Worm (Caenorhabditis elegans) whole organism, L2 larva: ENCODE results near the gene unc-93.

Experiments used
- C34F6.9 ChIP-seq: fragments of 150-350 bp; optimal IDR thresholded peaks from 2 replicates; lab custom pipeline; 2014; ENCODE audit warnings: missing biosample characterization, missing genetic modification characterization
- F13H6.1 ChIP-seq: sonication (generic microtip); optimal IDR thresholded peaks from 2 replicates; lab custom pipeline; 2016; ENCODE audit warnings: missing genetic modification characterization, missing compliant biosample characterization
- Y55F3AM.14 ChIP-seq: fragments of 200-800 bp; sonication (Bioruptor generic); optimal IDR thresholded peaks from 2 replicates; lab custom pipeline; 2018; ENCODE audit warnings: mild to moderate bottlenecking, missing genetic modification characterization, missing compliant biosample characterization
- ZK546.5 ChIP-seq: sonication (generic microtip); optimal IDR thresholded peaks from 2 replicates; lab custom pipeline; 2017; ENCODE audit warnings: missing biosample characterization, missing genetic modification characterization
- aly-2 ChIP-seq: fragments of 150-350 bp; optimal IDR thresholded peaks from 2 replicates; lab custom pipeline; 2014; ENCODE audit warnings: missing biosample characterization, missing genetic modification characterization
- blmp-1 ChIP-seq: sonication (generic microtip); optimal IDR thresholded peaks from 2 replicates; lab custom pipeline; 2017; ENCODE audit warnings: missing genetic modification characterization, mild to moderate bottlenecking, missing compliant biosample characterization, antibody characterized with exemption, moderate library complexity; ENCODE audit not compliant: insufficient read depth
- ceh-82 ChIP-seq: fragments of 150-350 bp; optimal IDR thresholded peaks from 2 replicates; lab custom pipeline; 2014; ENCODE audit warnings: missing biosample characterization, missing genetic modification characterization
- crh-2 ChIP-seq: sonication (generic microtip); optimal IDR thresholded peaks from 2 replicates; lab custom pipeline; 2017; ENCODE audit warnings: missing biosample characterization, missing genetic modification characterization
- dmd-4 ChIP-seq: sonication (generic microtip); optimal IDR thresholded peaks from 2 replicates; lab custom pipeline; 2017; ENCODE audit warnings: missing biosample characterization, missing genetic modification characterization
- egl-27 ChIP-seq: sonication (generic microtip); optimal IDR thresholded peaks from 3 replicates; lab custom pipeline; 2017; ENCODE audit warnings: missing biosample characterization, missing genetic modification reagents, missing genetic modification characterization
- elt-1 ChIP-seq: fragments of 150-350 bp; optimal IDR thresholded peaks from 2 replicates; lab custom pipeline; 2014; ENCODE audit warnings: missing biosample characterization, missing genetic modification characterization
- fos-1 ChIP-seq: fragments of 150-350 bp; optimal IDR thresholded peaks from 2 replicates; lab custom pipeline; 2014; ENCODE audit warnings: missing biosample characterization, missing genetic modification characterization
- gmeb-1 ChIP-seq: fragments of 150-350 bp; optimal IDR thresholded peaks from 2 replicates; lab custom pipeline; 2014; ENCODE audit warnings: missing biosample characterization, missing genetic modification characterization
- lin-11 ChIP-seq: fragments of 150-350 bp; sonication (generic microtip); optimal IDR thresholded peaks from 2 replicates; lab custom pipeline; 2014; ENCODE audit warnings: missing biosample characterization, missing genetic modification characterization, inconsistent platforms, mixed read lengths
- lin-13 ChIP-seq: fragments of 150-350 bp; optimal IDR thresholded peaks from 2 replicates; lab custom pipeline; 2014; ENCODE audit warnings: missing biosample characterization, missing genetic modification reagents, missing genetic modification characterization
- lsy-2 ChIP-seq, 2 experiments: fragments of 150-350 bp in 1 of 2; sonication (generic microtip) in 1 of 2; optimal IDR thresholded peaks; 2 replicates each; lab custom pipeline; 2014 to 2017; ENCODE audit warnings: missing biosample characterization in 2 of 2, missing genetic modification characterization in 2 of 2
- mab-5 ChIP-seq: fragments of 150-350 bp; optimal IDR thresholded peaks from 2 replicates; lab custom pipeline; 2014; ENCODE audit warnings: missing biosample characterization, missing genetic modification characterization
- mbf-1 ChIP-seq: sonication (generic microtip); optimal IDR thresholded peaks from 2 replicates; lab custom pipeline; 2017; ENCODE audit warnings: missing biosample characterization, missing genetic modification characterization
- mdl-1 ChIP-seq, 2 experiments: fragments of 150-350 bp in 1 of 2; sonication (generic microtip) in 1 of 2; optimal IDR thresholded peaks; 2 replicates each; lab custom pipeline; 2017; ENCODE audit warnings: missing biosample characterization in 2 of 2, missing genetic modification characterization in 2 of 2
- nhr-10 ChIP-seq: sonication (generic microtip); optimal IDR thresholded peaks from 2 replicates; lab custom pipeline; 2017; ENCODE audit warnings: missing biosample characterization, missing genetic modification characterization
- nhr-11 ChIP-seq: fragments of 150-350 bp; optimal IDR thresholded peaks from 2 replicates; lab custom pipeline; 2014; ENCODE audit warnings: missing biosample characterization, missing genetic modification characterization
- nhr-12 ChIP-seq: fragments of 150-350 bp; optimal IDR thresholded peaks from 2 replicates; lab custom pipeline; 2014; ENCODE audit warnings: missing biosample characterization, missing genetic modification characterization
- nhr-129 ChIP-seq: fragments of 150-350 bp; optimal IDR thresholded peaks from 2 replicates; lab custom pipeline; 2014; ENCODE audit warnings: missing biosample characterization, missing genetic modification characterization
- nhr-23 ChIP-seq: fragments of 150-350 bp; optimal IDR thresholded peaks from 2 replicates; lab custom pipeline; 2014; ENCODE audit warnings: missing biosample characterization, missing genetic modification reagents, missing genetic modification characterization
- nhr-237 ChIP-seq: fragments of 150-350 bp; optimal IDR thresholded peaks from 2 replicates; lab custom pipeline; 2014; ENCODE audit warnings: missing biosample characterization, missing genetic modification characterization
- nhr-77 ChIP-seq: fragments of 150-350 bp; optimal IDR thresholded peaks from 2 replicates; lab custom pipeline; 2014; ENCODE audit warnings: missing biosample characterization, missing genetic modification characterization
- sem-4 ChIP-seq: fragments of 150-350 bp; optimal IDR thresholded peaks from 2 replicates; lab custom pipeline; 2014; ENCODE audit warnings: missing biosample characterization, missing genetic modification reagents, missing genetic modification characterization
- sma-3 ChIP-seq: sonication (generic microtip); optimal IDR thresholded peaks from 2 replicates; lab custom pipeline; 2016; ENCODE audit warnings: missing genetic modification reagents, missing genetic modification characterization, missing compliant biosample characterization
- sma-9 ChIP-seq, 2 experiments: fragments of 150-350 bp in 1 of 2; sonication (generic microtip) in 1 of 2; optimal IDR thresholded peaks; 2 replicates each; lab custom pipeline; 2014 to 2016; ENCODE audit warnings: missing genetic modification characterization in 2 of 2, mild to moderate bottlenecking in 1 of 2, missing biosample characterization in 1 of 2, missing compliant biosample characterization in 1 of 2, missing genetic modification reagents in 1 of 2, moderate library complexity in 1 of 2
- unc-39 ChIP-seq: fragments of 150-350 bp; optimal IDR thresholded peaks from 2 replicates; lab custom pipeline; 2014; ENCODE audit warnings: missing biosample characterization, missing genetic modification characterization
- unc-55 ChIP-seq: fragments of 150-350 bp; sonication (generic microtip); optimal IDR thresholded peaks from 3 replicates; lab custom pipeline; 2014; ENCODE audit warnings: missing biosample characterization, missing genetic modification reagents, missing genetic modification characterization
- zag-1 ChIP-seq: fragments of 150-350 bp; optimal IDR thresholded peaks from 2 replicates; lab custom pipeline; 2014; ENCODE audit warnings: missing biosample characterization, missing genetic modification characterization
- ztf-1 ChIP-seq: fragments of 200-800 bp; sonication (Bioruptor generic); conservative IDR thresholded peaks from 2 replicates; pipeline ENCODE4 v1.3.6; 2022; ENCODE audit warnings: missing genetic modification characterization, missing compliant biosample characterization
- ztf-4 ChIP-seq: fragments of 150-350 bp; optimal IDR thresholded peaks from 2 replicates; lab custom pipeline; 2014; ENCODE audit warnings: missing biosample characterization, missing genetic modification characterization

Gene unc-93

ce11 chrIII:3623772-3624171, 20.4 kb upstream of the unc-93 start:
- TF ChIP-seq mbf-1 (tag; lab: Kevin White, UChicago): no peak
- TF ChIP-seq nhr-129 (tag; lab: Kevin White, UChicago): peak; percentile 15
- TF ChIP-seq, all 48 proteins: peak for 1

ce11 chrIII:3627042-3627441, 17.1 kb upstream of the unc-93 start, which contains the start of gene sel-8:
Gene sel-8, minus strand, starts transcription at chrIII:3627142.
- no peak for TF ChIP-seq nhr-11 (tag; lab: Kevin White, UChicago)
- no peak for TF ChIP-seq unc-55 (GFP tag; lab: Kevin White, UChicago)
- no peak for TF ChIP-seq ztf-1 (GFP tag; lab: Robert Waterston, UW)
- TF ChIP-seq elt-1 (tag; lab: Kevin White, UChicago): no peak
- TF ChIP-seq, all 48 proteins: peak for 0

- peak; percentile 24 for TF ChIP-seq lin-11 (tag; lab: Kevin White, UChicago)
- TF ChIP-seq fos-1 (tag; lab: Kevin White, UChicago): peak; percentile 91
- TF ChIP-seq lsy-2 (tag; optimal IDR thresholded peaks at IDR 0.05; lab: Kevin White, UChicago): peak; percentile 13 to 70
- no peak for TF ChIP-seq nhr-23 (tag; lab: Kevin White, UChicago)
- peak; percentile 65 for TF ChIP-seq unc-55 (GFP tag; lab: Kevin White, UChicago)
- no peak for TF ChIP-seq ztf-4
- TF ChIP-seq sma-3: peak; percentile 54
- no peak for TF ChIP-seq ceh-82 (tag; lab: Kevin White, UChicago)
- TF ChIP-seq F13H6.1 (tag; lab: Kevin White, UChicago): peak; percentile 42
- no peak for TF ChIP-seq blmp-1 (tag; lab: Kevin White, UChicago)
- peak; percentile 23 for TF ChIP-seq egl-27 (tag; lab: Kevin White, UChicago)
- TF ChIP-seq nhr-129 (tag; lab: Kevin White, UChicago): peak; percentile 23
- TF ChIP-seq crh-2 (tag; lab: Kevin White, UChicago): peak; percentile 62
- TF ChIP-seq C34F6.9 (tag; lab: Kevin White, UChicago): peak; percentile 71
- no peak for TF ChIP-seq aly-2 (tag; lab: Kevin White, UChicago)
- peak; percentile 29 for TF ChIP-seq sma-9 (GFP tag; optimal IDR thresholded peaks at IDR 0.05; lab: Kevin White, UChicago)
- no peak for TF ChIP-seq sma-9 (tag; optimal IDR thresholded peaks at IDR 0.05; lab: Kevin White, UChicago)
- TF ChIP-seq gmeb-1: peak; percentile 51
- TF ChIP-seq lin-13 (GFP tag; lab: Kevin White, UChicago): peak; percentile 44
Observed at ce11 chrIII:3630337-3630736, 13.8 kb upstream of the unc-93 start, which contains the start of gene mrps-31. Gene mrps-31, minus strand, starts transcription at chrIII:3630372.

- TF ChIP-seq nhr-77 (no peak), fos-1 (tag; lab: Kevin White, UChicago) (no peak), unc-55 (GFP tag; lab: Kevin White, UChicago) (peak; percentile 1), zag-1 (peak; percentile 2), ztf-1 (GFP tag; lab: Robert Waterston, UW) (no peak), nhr-12 (tag; lab: Kevin White, UChicago) (no peak), ZK546.5 (no peak), C34F6.9 (tag; lab: Kevin White, UChicago) (no peak)
Observed at ce11 chrIII:3632379-3632778, 11.8 kb upstream of the unc-93 start.

- TF ChIP-seq Y55F3AM.14 (GFP tag; lab: Kevin White, UChicago) (no peak), lsy-2 (tag; optimal IDR thresholded peaks at IDR 0.05; lab: Kevin White, UChicago) (no peak), crh-2 (tag; lab: Kevin White, UChicago) (no peak), ZK546.5 (no peak), lin-13 (GFP tag; lab: Kevin White, UChicago) (no peak), blmp-1 (tag; lab: Kevin White, UChicago) (no peak), dmd-4 (tag; lab: Kevin White, UChicago) (no peak), sma-9 (GFP tag; optimal IDR thresholded peaks at IDR 0.05; lab: Kevin White, UChicago) (no peak), sma-9 (tag; optimal IDR thresholded peaks at IDR 0.05; lab: Kevin White, UChicago) (no peak), lin-11 (tag; lab: Kevin White, UChicago) (no peak), mab-5 (no peak), ztf-4 (no peak), unc-55 (GFP tag; lab: Kevin White, UChicago) (no peak), nhr-237 (no peak), nhr-10 (no peak), nhr-77 (no peak), unc-39 (tag; lab: Kevin White, UChicago) (no peak), sma-3 (no peak), elt-1 (tag; lab: Kevin White, UChicago) (no peak), sem-4 (tag; lab: Kevin White, UChicago) (no peak), mdl-1 (tag; optimal IDR thresholded peaks at IDR 0.05; lab: Kevin White, UChicago) (no peak)
- TF ChIP-seq, all 48 proteins: peak for 0
Observed at ce11 chrIII:3634158-3634557, 10.0 kb upstream of the unc-93 start.
